Worm (Caenorhabditis elegans): Measurements from ENCODE around the gene pmp-1.

- TF ChIP-seq elt-1 (tag; optimal IDR thresholded peaks at IDR 0.05; ENCODE audit: borderline replicate concordance, insufficient read depth) (no peak), mep-1 (tag; optimal IDR thresholded peaks at IDR 0.05) (peak; percentile 17), unc-39 (tag; optimal IDR thresholded peaks at IDR 0.05) (no peak), nhr-28 (tag; optimal IDR thresholded peaks at IDR 0.05) (no peak), unc-62 (GFP tag; optimal IDR thresholded peaks at IDR 0.05) (peak; percentile 57), mls-2 (tag; optimal IDR thresholded peaks at IDR 0.05) (peak; percentile 80)
Observed at ce11 chrII:6858835-6859234, 24.7 kb downstream of the pmp-1 start.

All from whole organism, mixed stage, embryonic.